Worm (Caenorhabditis elegans): Measurements from ENCODE around the gene irg-5.

irg-5 gene

DNA sequence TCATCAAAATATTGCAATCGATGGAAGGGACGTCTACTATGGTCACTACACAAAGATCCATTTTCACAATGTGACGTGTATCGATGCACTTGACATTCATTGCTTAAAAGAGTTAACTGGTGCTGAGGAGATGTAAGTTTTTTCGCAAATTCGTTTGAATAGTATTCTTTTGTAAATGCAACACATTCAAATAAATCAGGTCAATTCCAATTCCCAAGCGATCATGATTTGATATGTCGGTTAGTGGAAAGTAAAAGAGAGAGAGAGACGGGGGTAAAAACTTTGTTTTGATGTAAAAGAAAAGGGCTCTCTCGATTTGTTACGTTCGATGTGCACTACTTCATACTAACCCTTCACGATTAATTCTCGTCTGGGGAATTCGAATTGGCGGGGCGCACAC lies 48.0 kb downstream of the irg-5 start:
- TF ChIP-seq ztf-11 (tag; optimal IDR thresholded peaks at IDR 0.05) (no peak), nhr-6 (tag; optimal IDR thresholded peaks at IDR 0.05) (no peak), alr-1 (tag; optimal IDR thresholded peaks at IDR 0.05) (no peak), nhr-237 (tag; optimal IDR thresholded peaks at IDR 0.05) (no peak), nhr-25 (tag; optimal IDR thresholded peaks at IDR 0.05) (no peak), sem-4 (tag; optimal IDR thresholded peaks at IDR 0.05) (no peak), unc-55 (GFP tag; optimal IDR thresholded peaks at IDR 0.05) (no peak), nhr-12 (tag; optimal IDR thresholded peaks at IDR 0.05) (no peak), nhr-10 (tag; optimal IDR thresholded peaks at IDR 0.05) (no peak), F13H6.1 (tag; optimal IDR thresholded peaks at IDR 0.05) (no peak), nhr-11 (tag; optimal IDR thresholded peaks at IDR 0.05) (no peak)

DNA sequence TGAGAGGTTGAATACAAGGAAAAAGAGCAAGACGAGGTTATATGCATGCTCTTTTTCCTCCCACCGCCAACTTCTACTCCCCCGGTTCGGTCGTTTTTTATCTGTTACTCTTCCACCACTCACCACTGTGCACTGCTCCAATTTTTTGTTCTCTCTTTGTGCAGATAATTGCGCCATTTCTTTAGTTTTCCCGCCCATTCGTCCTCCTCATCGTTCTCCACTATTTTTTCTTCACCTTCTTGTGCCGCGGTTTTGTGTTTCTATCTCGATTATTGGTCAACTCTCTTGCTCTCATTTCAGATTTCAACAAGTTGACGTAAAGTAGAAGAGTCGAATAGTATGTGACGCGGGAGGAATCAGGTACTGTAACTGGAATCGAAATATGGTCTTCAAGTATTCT lies 48.7 kb downstream of the irg-5 start, which contains the start of gene T01D3.1:
Gene T01D3.1 (plus strand): TSS at position 301 of the 400 bp plus-strand sequence.
- TF ChIP-seq Y55F3AM.14 (GFP tag; optimal IDR thresholded peaks at IDR 0.05) (no peak), alr-1 (tag; optimal IDR thresholded peaks at IDR 0.05) (no peak), nhr-6 (tag; optimal IDR thresholded peaks at IDR 0.05) (no peak), skn-1 (tag; optimal IDR thresholded peaks at IDR 0.05) (no peak), lin-11 (tag; optimal IDR thresholded peaks at IDR 0.05) (no peak), peb-1 (tag; optimal IDR thresholded peaks at IDR 0.05) (no peak), sem-4 (tag; optimal IDR thresholded peaks at IDR 0.05) (no peak), ztf-11 (tag; optimal IDR thresholded peaks at IDR 0.05) (no peak), nhr-23 (tag; optimal IDR thresholded peaks at IDR 0.05) (no peak), nhr-21 (tag; optimal IDR thresholded peaks at IDR 0.05) (no peak), nhr-12 (tag; optimal IDR thresholded peaks at IDR 0.05) (no peak)

DNA sequence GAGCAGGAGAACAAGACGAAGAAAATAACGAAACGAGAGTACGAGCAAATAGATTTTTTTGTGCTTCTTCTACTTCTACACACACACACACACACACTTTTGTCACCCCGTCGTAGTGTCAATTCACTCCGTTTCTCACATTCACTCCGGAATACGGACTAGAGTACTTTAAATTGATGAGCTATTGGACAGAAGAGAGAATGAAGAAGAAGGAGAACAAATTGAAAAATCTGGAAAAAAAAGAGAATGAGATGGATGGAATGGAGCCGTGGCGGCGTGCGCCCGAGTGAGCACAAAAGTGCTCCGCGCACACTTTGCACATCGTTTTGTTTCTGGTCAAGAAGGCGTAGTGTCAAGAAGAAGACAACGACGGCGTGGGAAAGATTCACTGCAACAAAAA lies 50.8 kb downstream of the irg-5 start:
- TF ChIP-seq crh-2 (tag; optimal IDR thresholded peaks at IDR 0.05) (no peak), elt-1 (tag; optimal IDR thresholded peaks at IDR 0.05) (no peak)
